Worm (Caenorhabditis elegans): ENCODE results near the gene ptr-22.
A peak's percentile ranks its signal among the peaks of the same experiment; 100 is the strongest.

ptr-22 gene

DNA sequence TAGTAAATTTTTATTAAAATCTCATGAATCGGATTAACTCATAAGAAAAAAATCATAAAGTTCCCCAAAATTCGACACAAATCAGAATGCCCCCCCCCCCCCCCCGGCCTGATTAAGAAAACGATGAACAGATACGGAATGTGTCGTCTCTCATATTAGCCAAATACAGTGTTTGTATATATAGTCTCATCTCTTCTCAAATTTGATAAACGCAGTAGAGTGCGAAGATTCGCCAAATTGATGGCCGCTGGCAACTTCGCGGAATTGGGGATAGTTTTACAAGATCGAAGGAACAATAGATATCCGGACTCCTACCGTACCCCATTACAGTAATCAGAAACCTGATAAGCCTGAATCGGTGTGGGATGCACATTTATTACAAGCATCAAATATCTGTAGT lies 6.4 kb upstream of the ptr-22 start:
- TF ChIP-seq aly-2 (tag; optimal IDR thresholded peaks at IDR 0.05): no peak
- no peak for TF ChIP-seq ceh-28 (tag; optimal IDR thresholded peaks at IDR 0.05)
- TF ChIP-seq nhr-25 (tag; optimal IDR thresholded peaks at IDR 0.05): no peak

DNA sequence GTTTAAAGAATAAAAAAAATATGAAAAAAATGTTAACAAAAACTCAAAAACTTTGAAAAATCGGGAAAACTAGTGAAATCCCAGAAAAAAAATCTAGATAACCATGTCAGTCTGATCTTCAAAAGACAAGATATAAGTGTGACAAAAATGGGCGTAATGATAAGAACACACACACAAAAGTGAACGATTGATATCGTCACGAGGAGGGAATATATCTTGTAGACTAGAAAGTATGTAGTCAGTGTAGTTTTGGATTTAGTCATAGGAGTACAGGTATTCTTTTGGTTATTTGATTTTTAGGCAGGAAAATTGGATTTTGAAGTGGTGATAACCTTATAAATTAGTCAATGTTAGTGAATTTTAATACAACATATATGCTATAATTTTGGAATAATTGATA lies 3.4 kb upstream of the ptr-22 start:
- TF ChIP-seq nhr-23 (tag; optimal IDR thresholded peaks at IDR 0.05) (peak; percentile 1), lin-15B (tag; optimal IDR thresholded peaks at IDR 0.05) (no peak)

DNA sequence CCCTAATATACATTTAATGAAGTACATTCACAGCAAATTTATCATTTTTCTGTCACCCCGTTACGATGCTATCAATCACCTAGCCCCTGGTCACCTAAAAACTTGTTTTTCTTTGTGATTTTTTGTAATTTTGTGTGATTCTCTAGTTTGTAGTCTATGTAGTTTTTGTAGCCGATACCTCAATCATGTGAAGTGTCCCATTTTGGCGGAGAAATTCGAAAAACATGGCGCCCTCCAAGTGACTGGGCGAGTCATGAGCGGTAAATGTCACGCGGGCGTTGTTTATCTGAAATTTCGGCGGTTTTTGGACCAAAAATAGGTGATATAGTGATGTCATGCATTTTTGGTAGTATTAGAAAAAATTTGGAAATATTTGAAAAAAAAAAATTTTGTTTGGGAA lies 431 bp downstream of the ptr-22 start:
- no peak for TF ChIP-seq ZK546.5 (tag; optimal IDR thresholded peaks at IDR 0.05)
- no peak for TF ChIP-seq ceh-28 (tag; optimal IDR thresholded peaks at IDR 0.05)
- no peak for TF ChIP-seq zag-1 (tag; optimal IDR thresholded peaks at IDR 0.05)
- TF ChIP-seq elt-2 (tag; optimal IDR thresholded peaks at IDR 0.05): no peak
- no peak for TF ChIP-seq nhr-43 (tag; optimal IDR thresholded peaks at IDR 0.05; ENCODE audit: poor library complexity, severe bottlenecking)
- TF ChIP-seq fos-1 (tag; optimal IDR thresholded peaks at IDR 0.05): no peak

DNA sequence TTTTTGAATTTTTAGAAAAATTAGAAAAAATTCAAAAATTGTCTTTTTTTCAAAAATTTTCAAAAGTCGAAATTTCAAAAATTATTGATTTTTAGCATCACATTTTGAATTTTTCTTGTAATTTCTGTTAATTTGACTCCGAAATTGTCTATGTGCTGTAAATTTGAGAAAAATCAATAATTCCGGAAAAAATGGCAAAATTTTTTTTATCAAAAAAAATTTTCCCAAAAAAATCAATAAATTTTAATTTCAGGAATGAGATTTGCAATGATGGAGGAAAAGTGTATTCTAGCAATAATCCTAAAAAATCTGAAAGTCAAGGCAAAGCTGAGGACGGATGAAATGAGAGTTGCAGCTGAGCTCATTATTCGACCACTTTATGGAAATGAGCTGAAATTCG lies 13.8 kb downstream of the ptr-22 start:
- no peak for TF ChIP-seq ztf-4 (tag; optimal IDR thresholded peaks at IDR 0.05)
- TF ChIP-seq ceh-28 (tag; optimal IDR thresholded peaks at IDR 0.05): peak; percentile 67

DNA sequence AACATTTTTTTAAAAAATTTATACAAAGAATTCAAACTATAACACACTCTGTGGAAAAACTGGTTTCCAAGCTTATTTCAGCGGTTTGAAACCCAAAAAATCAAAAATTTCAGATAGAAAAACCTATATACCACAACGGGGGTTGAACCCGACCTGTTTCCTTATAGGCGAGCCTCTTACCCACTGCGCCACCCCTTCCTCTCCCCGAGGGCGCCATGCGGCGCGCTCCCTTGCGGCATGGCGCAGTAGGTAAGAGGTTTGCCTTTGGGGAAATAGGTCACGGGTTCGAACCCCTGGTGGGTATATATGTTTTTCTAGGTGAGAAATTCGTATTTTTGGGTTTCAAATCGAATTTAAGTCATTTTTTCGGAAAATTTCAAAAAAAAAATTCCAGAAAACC lies 18.1 kb downstream of the ptr-22 start:
- TF ChIP-seq unc-62 (GFP tag; optimal IDR thresholded peaks at IDR 0.05) (no peak), fkh-2 (tag; optimal IDR thresholded peaks at IDR 0.05) (no peak), ceh-28 (tag; optimal IDR thresholded peaks at IDR 0.05) (no peak), nhr-237 (tag; optimal IDR thresholded peaks at IDR 0.05) (no peak)

DNA sequence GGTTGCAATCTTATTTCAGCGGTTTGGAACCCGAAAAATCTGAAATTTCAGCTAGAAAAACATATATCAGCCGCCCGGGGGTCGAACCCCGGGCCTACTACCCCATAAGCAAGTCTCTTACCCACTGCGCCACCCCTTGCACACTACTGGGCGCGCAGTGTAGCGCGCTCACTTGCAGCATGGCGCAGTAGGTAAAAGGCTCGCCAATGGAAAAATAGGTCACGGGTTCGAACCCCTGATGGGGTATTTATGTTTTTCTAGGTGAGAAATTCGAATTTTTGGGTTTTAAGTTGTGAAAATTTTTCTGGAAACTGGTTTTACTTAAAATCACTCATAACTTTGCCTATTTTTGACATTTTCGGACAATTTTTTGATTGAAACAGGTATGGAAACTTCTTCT lies 18.6 kb downstream of the ptr-22 start:
- no peak for TF ChIP-seq unc-62 (GFP tag; optimal IDR thresholded peaks at IDR 0.05)
- TF ChIP-seq tbx-2 (tag; optimal IDR thresholded peaks at IDR 0.05): no peak
- no peak for TF ChIP-seq elt-2 (tag; optimal IDR thresholded peaks at IDR 0.05)
- no peak for TF ChIP-seq R02D3.7 (tag; optimal IDR thresholded peaks at IDR 0.05)
- no peak for TF ChIP-seq nhr-28 (tag; optimal IDR thresholded peaks at IDR 0.05)
- no peak for TF ChIP-seq lsy-12 (tag; optimal IDR thresholded peaks at IDR 0.05)
- no peak for TF ChIP-seq snpc-4 (tag; optimal IDR thresholded peaks at IDR 0.05)
- TF ChIP-seq fkh-2 (tag; optimal IDR thresholded peaks at IDR 0.05): no peak
- TF ChIP-seq nhr-237 (tag; optimal IDR thresholded peaks at IDR 0.05): no peak
- no peak for TF ChIP-seq ztf-11 (tag; optimal IDR thresholded peaks at IDR 0.05)
- TF ChIP-seq eor-1 (tag; optimal IDR thresholded peaks at IDR 0.05): no peak
- TF ChIP-seq ama-1 (optimal IDR thresholded peaks at IDR 0.05): no peak
- TF ChIP-seq egl-5 (tag; optimal IDR thresholded peaks at IDR 0.05): no peak
- no peak for TF ChIP-seq fos-1 (tag; optimal IDR thresholded peaks at IDR 0.05)

DNA sequence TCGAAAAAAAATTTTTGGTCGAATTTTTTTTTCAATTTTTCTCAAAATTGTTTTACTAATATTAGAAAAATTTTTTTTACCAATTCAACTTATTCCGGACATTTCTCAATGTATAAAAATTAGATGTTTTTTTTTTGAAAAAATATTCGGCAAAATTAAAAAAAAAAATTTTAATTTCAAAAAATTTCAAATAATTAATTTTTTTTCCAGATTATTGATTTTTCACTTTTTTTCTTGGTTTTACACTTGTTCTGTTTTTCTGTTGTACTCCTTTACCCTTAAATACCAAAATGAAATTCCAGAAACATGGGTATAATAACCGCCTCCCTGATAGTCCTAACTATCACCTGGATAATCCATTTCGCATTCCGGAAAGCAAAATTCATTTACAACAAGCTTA lies 19.4 kb downstream of the ptr-22 start, which contains the start of gene cyp-42A1:
TSS of gene cyp-42A1 (plus strand) at position 301 of the 400 bp plus-strand sequence.
- no peak for TF ChIP-seq skn-1 (tag; optimal IDR thresholded peaks at IDR 0.05)
- no peak for TF ChIP-seq nhr-77 (tag; optimal IDR thresholded peaks at IDR 0.05)
- no peak for TF ChIP-seq snpc-4 (tag; optimal IDR thresholded peaks at IDR 0.05)
- TF ChIP-seq mdl-1 (tag; optimal IDR thresholded peaks at IDR 0.05): no peak
- no peak for TF ChIP-seq nhr-11 (tag; optimal IDR thresholded peaks at IDR 0.05)
- no peak for TF ChIP-seq elt-2 (tag; optimal IDR thresholded peaks at IDR 0.05)
- TF ChIP-seq zag-1 (tag; optimal IDR thresholded peaks at IDR 0.05): no peak
- no peak for TF ChIP-seq daf-12 (tag; optimal IDR thresholded peaks at IDR 0.05)
- no peak for TF ChIP-seq ztf-4 (tag; optimal IDR thresholded peaks at IDR 0.05)
- no peak for TF ChIP-seq ceh-82 (tag; optimal IDR thresholded peaks at IDR 0.05)

DNA sequence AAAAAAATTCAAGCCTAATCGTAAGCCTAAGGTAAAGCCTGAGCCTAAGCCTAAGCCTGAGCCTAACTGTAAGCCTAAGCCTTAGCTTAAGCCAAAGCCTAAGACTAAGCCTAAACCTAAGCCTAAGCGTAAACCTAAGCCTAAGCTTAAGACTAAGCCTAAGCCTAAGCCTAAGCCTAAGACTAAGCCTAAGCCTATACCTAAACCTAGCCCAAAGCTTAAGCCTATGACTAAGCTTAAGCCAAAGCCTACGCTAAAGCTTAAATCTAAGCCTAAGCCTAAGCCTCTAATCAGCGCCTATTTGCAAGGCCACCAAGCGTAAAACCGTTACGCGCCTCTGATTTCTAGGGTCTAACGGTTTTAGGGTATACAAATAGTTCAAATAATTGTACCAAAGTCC lies 21.5 kb downstream of the ptr-22 start:
- no peak for TF ChIP-seq ama-1 (optimal IDR thresholded peaks at IDR 0.05)
- TF ChIP-seq daf-12 (tag; optimal IDR thresholded peaks at IDR 0.05): no peak
- no peak for TF ChIP-seq nhr-237 (tag; optimal IDR thresholded peaks at IDR 0.05)
- TF ChIP-seq mdl-1 (tag; optimal IDR thresholded peaks at IDR 0.05): no peak
- no peak for TF ChIP-seq ceh-82 (tag; optimal IDR thresholded peaks at IDR 0.05)
- TF ChIP-seq snpc-4 (tag; optimal IDR thresholded peaks at IDR 0.05): no peak
- TF ChIP-seq nhr-23 (tag; optimal IDR thresholded peaks at IDR 0.05): no peak
- no peak for TF ChIP-seq nhr-12 (tag; optimal IDR thresholded peaks at IDR 0.05)
- no peak for TF ChIP-seq elt-2 (tag; optimal IDR thresholded peaks at IDR 0.05)
- no peak for TF ChIP-seq egl-5 (tag; optimal IDR thresholded peaks at IDR 0.05)
- TF ChIP-seq nfya-1 (tag; optimal IDR thresholded peaks at IDR 0.05; ENCODE audit: insufficient read depth): no peak
- no peak for TF ChIP-seq zag-1 (tag; optimal IDR thresholded peaks at IDR 0.05)
- TF ChIP-seq nhr-43 (tag; optimal IDR thresholded peaks at IDR 0.05; ENCODE audit: poor library complexity, severe bottlenecking): no peak
- TF ChIP-seq lsy-12 (tag; optimal IDR thresholded peaks at IDR 0.05): no peak
- TF ChIP-seq lin-39 (tag; optimal IDR thresholded peaks at IDR 0.05): no peak
- no peak for TF ChIP-seq unc-62 (GFP tag; optimal IDR thresholded peaks at IDR 0.05)
- TF ChIP-seq ceh-16 (tag; optimal IDR thresholded peaks at IDR 0.05): no peak
